Fruit fly (Drosophila melanogaster): ENCODE data around the gene qua.

DNA sequence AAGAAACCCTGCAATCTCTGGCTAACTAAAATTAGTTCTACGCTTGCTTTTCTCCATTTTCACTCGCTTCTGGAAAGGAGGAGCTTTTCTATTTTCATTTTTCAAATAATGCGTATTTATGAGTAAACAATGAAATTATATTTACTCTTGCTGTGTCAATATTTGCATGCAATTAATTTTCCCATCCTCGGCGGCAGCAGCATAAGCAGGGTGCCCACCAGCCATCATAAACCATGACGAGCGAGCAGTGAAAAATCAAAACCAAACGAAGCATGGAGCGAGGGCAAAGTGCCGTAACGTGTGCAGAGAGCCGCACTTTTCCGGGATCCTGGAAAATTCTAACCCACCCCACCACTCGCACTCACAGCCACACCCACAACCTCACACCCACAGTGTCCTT is 36.8 kb upstream of the qua start:
- TF ChIP-seq cnc (optimal IDR thresholded peaks at IDR 0.05) (no peak), tj (GFP tag; optimal IDR thresholded peaks at IDR 0.05) (no peak), ovo (GFP tag; optimal IDR thresholded peaks at IDR 0.05) (no peak), kay (GFP tag; ENCODE audit: borderline replicate concordance) (no peak), Mnt (GFP tag; optimal IDR thresholded peaks at IDR 0.05) (no peak), Hr96 (GFP tag; optimal IDR thresholded peaks at IDR 0.05) (no peak), pad (GFP tag; optimal IDR thresholded peaks at IDR 0.05) (no peak), CG33017 (tag; optimal IDR thresholded peaks at IDR 0.05) (no peak), CG7101 (tag; optimal IDR thresholded peaks at IDR 0.05) (no peak), CG7045 (GFP tag; optimal IDR thresholded peaks at IDR 0.05) (no peak), Crg-1 (GFP tag; optimal IDR thresholded peaks at IDR 0.05) (no peak), CG11617 (GFP tag; optimal IDR thresholded peaks at IDR 0.05) (no peak)
